Worm (Caenorhabditis elegans): ENCODE measurements around the gene ttr-23.

DNA sequence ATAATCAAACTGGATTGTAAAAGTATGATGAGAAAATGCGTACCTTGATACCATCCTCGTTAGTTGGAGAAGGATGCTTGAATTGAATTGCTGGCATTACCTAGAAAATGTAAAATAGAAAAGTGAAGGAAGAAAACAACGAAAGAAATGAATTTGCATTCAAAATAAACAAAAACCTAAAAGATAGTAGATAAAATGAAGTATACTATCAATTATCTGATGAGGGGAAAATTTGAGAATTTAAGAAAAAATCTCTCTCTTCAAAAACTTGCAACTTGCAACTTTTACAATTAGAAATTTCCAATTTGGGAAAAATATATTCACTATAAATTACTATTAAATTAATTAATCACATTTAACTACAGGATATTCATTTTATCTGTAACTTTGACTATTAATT is 5.2 kb upstream of the ttr-23 start, which contains the start of gene T21C9.11:
- TF ChIP-seq ces-1 (GFP tag; optimal IDR thresholded peaks at IDR 0.05) = no peak
- TF ChIP-seq ham-2 (GFP tag; optimal IDR thresholded peaks at IDR 0.05) = no peak

All from whole organism, mixed stage, embryonic.